Worm (Caenorhabditis elegans): ENCODE results near the gene pqn-65.

ce11 chrX:4571137-4571536 lies 48.3 kb downstream of the pqn-65 start, which contains the start of gene amt-1:
- TF ChIP-seq ZK546.5 (tag; optimal IDR thresholded peaks at IDR 0.05) (no peak), gei-8 (GFP tag; optimal IDR thresholded peaks at IDR 0.05) (no peak), ceh-82 (tag; optimal IDR thresholded peaks at IDR 0.05) (no peak), daf-19 (GFP tag; conservative IDR thresholded peaks at IDR 0.05) (no peak), unc-62 (GFP tag; optimal IDR thresholded peaks at IDR 0.05 in 1 of 2) (no peak), unc-62 (tag; optimal IDR thresholded peaks at IDR 0.05) (no peak), ztf-11 (tag; optimal IDR thresholded peaks at IDR 0.05) (no peak), pqm-1 (tag; optimal IDR thresholded peaks at IDR 0.05) (no peak), aha-1 (tag) (no peak), zfp-2 (tag; optimal IDR thresholded peaks at IDR 0.05) (no peak), unc-39 (tag; optimal IDR thresholded peaks at IDR 0.05) (no peak), ceh-44 (GFP tag; IDR thresholded peaks at IDR 0.05) (no peak), hif-1 (tag; optimal IDR thresholded peaks at IDR 0.05) (no peak), ctbp-1 (GFP tag; IDR thresholded peaks at IDR 0.05) (no peak)
